Worm (Caenorhabditis elegans) whole organism, L2 larva: Measurements from ENCODE around the gene M28.4.

ENCODE experiments used
- C34F6.9 ChIP-seq: fragments of 150-350 bp; optimal IDR thresholded peaks from 2 replicates; lab custom pipeline; 2014; ENCODE audit warnings: missing biosample characterization, missing genetic modification characterization
- R02D3.7 ChIP-seq: fragments of 150-350 bp; optimal IDR thresholded peaks from 2 replicates; lab custom pipeline; 2014; ENCODE audit warnings: missing biosample characterization, missing genetic modification characterization
- Y55F3AM.14 ChIP-seq: fragments of 200-800 bp; sonication (Bioruptor generic); optimal IDR thresholded peaks from 2 replicates; lab custom pipeline; 2018; ENCODE audit warnings: mild to moderate bottlenecking, missing genetic modification characterization, missing compliant biosample characterization
- ZK546.5 ChIP-seq: sonication (generic microtip); optimal IDR thresholded peaks from 2 replicates; lab custom pipeline; 2017; ENCODE audit warnings: missing biosample characterization, missing genetic modification characterization
- alr-1 ChIP-seq: fragments of 150-350 bp; optimal IDR thresholded peaks from 2 replicates; lab custom pipeline; 2014; ENCODE audit warnings: missing biosample characterization, missing genetic modification characterization
- aly-2 ChIP-seq: fragments of 150-350 bp; optimal IDR thresholded peaks from 2 replicates; lab custom pipeline; 2014; ENCODE audit warnings: missing biosample characterization, missing genetic modification characterization
- ama-1 ChIP-seq: fragments of 150-350 bp; optimal IDR thresholded peaks from 2 replicates; lab custom pipeline; 2018; ENCODE audit warnings: inconsistent platforms
- ceh-16 ChIP-seq: fragments of 150-350 bp; optimal IDR thresholded peaks from 2 replicates; lab custom pipeline; 2014; ENCODE audit warnings: missing biosample characterization, missing genetic modification characterization
- ceh-82 ChIP-seq: fragments of 150-350 bp; optimal IDR thresholded peaks from 2 replicates; lab custom pipeline; 2014; ENCODE audit warnings: missing biosample characterization, missing genetic modification characterization
- crh-2 ChIP-seq: sonication (generic microtip); optimal IDR thresholded peaks from 2 replicates; lab custom pipeline; 2017; ENCODE audit warnings: missing biosample characterization, missing genetic modification characterization
- egl-27 ChIP-seq: sonication (generic microtip); optimal IDR thresholded peaks from 3 replicates; lab custom pipeline; 2017; ENCODE audit warnings: missing biosample characterization, missing genetic modification reagents, missing genetic modification characterization
- elt-1 ChIP-seq: fragments of 150-350 bp; optimal IDR thresholded peaks from 2 replicates; lab custom pipeline; 2014; ENCODE audit warnings: missing biosample characterization, missing genetic modification characterization
- elt-3 ChIP-seq: sonication (generic microtip); optimal IDR thresholded peaks from 2 replicates; lab custom pipeline; 2017; ENCODE audit warnings: missing biosample characterization, missing genetic modification characterization
- fos-1 ChIP-seq: fragments of 150-350 bp; optimal IDR thresholded peaks from 2 replicates; lab custom pipeline; 2014; ENCODE audit warnings: missing biosample characterization, missing genetic modification characterization
- gmeb-1 ChIP-seq: fragments of 150-350 bp; optimal IDR thresholded peaks from 2 replicates; lab custom pipeline; 2014; ENCODE audit warnings: missing biosample characterization, missing genetic modification characterization
- lin-11 ChIP-seq: fragments of 150-350 bp; sonication (generic microtip); optimal IDR thresholded peaks from 2 replicates; lab custom pipeline; 2014; ENCODE audit warnings: missing biosample characterization, missing genetic modification characterization, inconsistent platforms, mixed read lengths
- lin-13 ChIP-seq: fragments of 150-350 bp; optimal IDR thresholded peaks from 2 replicates; lab custom pipeline; 2014; ENCODE audit warnings: missing biosample characterization, missing genetic modification reagents, missing genetic modification characterization
- lin-39 ChIP-seq: fragments of 150-350 bp; optimal IDR thresholded peaks from 2 replicates; lab custom pipeline; 2014; ENCODE audit warnings: missing biosample characterization, missing genetic modification reagents, missing genetic modification characterization
- lsy-2 ChIP-seq, 2 experiments: fragments of 150-350 bp in 1 of 2; sonication (generic microtip) in 1 of 2; optimal IDR thresholded peaks; 2 replicates each; lab custom pipeline; 2014 to 2017; ENCODE audit warnings: missing biosample characterization in 2 of 2, missing genetic modification characterization in 2 of 2
- mab-5 ChIP-seq: fragments of 150-350 bp; optimal IDR thresholded peaks from 2 replicates; lab custom pipeline; 2014; ENCODE audit warnings: missing biosample characterization, missing genetic modification characterization
- mbf-1 ChIP-seq: sonication (generic microtip); optimal IDR thresholded peaks from 2 replicates; lab custom pipeline; 2017; ENCODE audit warnings: missing biosample characterization, missing genetic modification characterization
- mdl-1 ChIP-seq, 2 experiments: fragments of 150-350 bp in 1 of 2; sonication (generic microtip) in 1 of 2; optimal IDR thresholded peaks; 2 replicates each; lab custom pipeline; 2017; ENCODE audit warnings: missing biosample characterization in 2 of 2, missing genetic modification characterization in 2 of 2
- nhr-10 ChIP-seq: sonication (generic microtip); optimal IDR thresholded peaks from 2 replicates; lab custom pipeline; 2017; ENCODE audit warnings: missing biosample characterization, missing genetic modification characterization
- nhr-12 ChIP-seq: fragments of 150-350 bp; optimal IDR thresholded peaks from 2 replicates; lab custom pipeline; 2014; ENCODE audit warnings: missing biosample characterization, missing genetic modification characterization
- nhr-129 ChIP-seq: fragments of 150-350 bp; optimal IDR thresholded peaks from 2 replicates; lab custom pipeline; 2014; ENCODE audit warnings: missing biosample characterization, missing genetic modification characterization
- nhr-21 ChIP-seq: fragments of 150-350 bp; optimal IDR thresholded peaks from 2 replicates; lab custom pipeline; 2014; ENCODE audit warnings: missing biosample characterization, missing genetic modification characterization
- nhr-23 ChIP-seq: fragments of 150-350 bp; optimal IDR thresholded peaks from 2 replicates; lab custom pipeline; 2014; ENCODE audit warnings: missing biosample characterization, missing genetic modification reagents, missing genetic modification characterization
- nhr-237 ChIP-seq: fragments of 150-350 bp; optimal IDR thresholded peaks from 2 replicates; lab custom pipeline; 2014; ENCODE audit warnings: missing biosample characterization, missing genetic modification characterization
- nhr-25 ChIP-seq: fragments of 150-350 bp; sonication (generic microtip); optimal IDR thresholded peaks from 3 replicates; lab custom pipeline; 2014; ENCODE audit warnings: missing biosample characterization, missing genetic modification characterization
- nhr-6 ChIP-seq: fragments of 150-350 bp; optimal IDR thresholded peaks from 2 replicates; lab custom pipeline; 2014; ENCODE audit warnings: missing biosample characterization, missing genetic modification characterization
- nhr-77 ChIP-seq: fragments of 150-350 bp; optimal IDR thresholded peaks from 2 replicates; lab custom pipeline; 2014; ENCODE audit warnings: missing biosample characterization, missing genetic modification characterization
- peb-1 ChIP-seq: fragments of 150-350 bp; optimal IDR thresholded peaks from 2 replicates; lab custom pipeline; 2014; ENCODE audit warnings: missing biosample characterization, missing genetic modification characterization
- sem-4 ChIP-seq: fragments of 150-350 bp; optimal IDR thresholded peaks from 2 replicates; lab custom pipeline; 2014; ENCODE audit warnings: missing biosample characterization, missing genetic modification reagents, missing genetic modification characterization
- skn-1 ChIP-seq: sonication (generic microtip); optimal IDR thresholded peaks from 2 replicates; lab custom pipeline; 2017; ENCODE audit warnings: missing biosample characterization, missing genetic modification characterization
- sma-3 ChIP-seq: sonication (generic microtip); optimal IDR thresholded peaks from 2 replicates; lab custom pipeline; 2016; ENCODE audit warnings: missing genetic modification reagents, missing genetic modification characterization, missing compliant biosample characterization
- sma-9 ChIP-seq, 2 experiments: fragments of 150-350 bp in 1 of 2; sonication (generic microtip) in 1 of 2; optimal IDR thresholded peaks; 2 replicates each; lab custom pipeline; 2014 to 2016; ENCODE audit warnings: missing genetic modification characterization in 2 of 2, mild to moderate bottlenecking in 1 of 2, missing biosample characterization in 1 of 2, missing compliant biosample characterization in 1 of 2, missing genetic modification reagents in 1 of 2, moderate library complexity in 1 of 2
- snpc-4 ChIP-seq: fragments of 150-350 bp; optimal IDR thresholded peaks from 2 replicates; lab custom pipeline; 2014; ENCODE audit warnings: missing biosample characterization, missing genetic modification characterization
- unc-39 ChIP-seq: fragments of 150-350 bp; optimal IDR thresholded peaks from 2 replicates; lab custom pipeline; 2014; ENCODE audit warnings: missing biosample characterization, missing genetic modification characterization
- unc-55 ChIP-seq: fragments of 150-350 bp; sonication (generic microtip); optimal IDR thresholded peaks from 3 replicates; lab custom pipeline; 2014; ENCODE audit warnings: missing biosample characterization, missing genetic modification reagents, missing genetic modification characterization
- unc-62 ChIP-seq: fragments of 150-350 bp; optimal IDR thresholded peaks from 2 replicates; lab custom pipeline; 2014; ENCODE audit warnings: missing biosample characterization, missing genetic modification reagents, missing genetic modification characterization
- zag-1 ChIP-seq: fragments of 150-350 bp; optimal IDR thresholded peaks from 2 replicates; lab custom pipeline; 2014; ENCODE audit warnings: missing biosample characterization, missing genetic modification characterization
- ztf-11 ChIP-seq: sonication (generic microtip); optimal IDR thresholded peaks from 2 replicates; lab custom pipeline; 2017; ENCODE audit warnings: missing biosample characterization, missing genetic modification characterization

M28.4 gene

DNA sequence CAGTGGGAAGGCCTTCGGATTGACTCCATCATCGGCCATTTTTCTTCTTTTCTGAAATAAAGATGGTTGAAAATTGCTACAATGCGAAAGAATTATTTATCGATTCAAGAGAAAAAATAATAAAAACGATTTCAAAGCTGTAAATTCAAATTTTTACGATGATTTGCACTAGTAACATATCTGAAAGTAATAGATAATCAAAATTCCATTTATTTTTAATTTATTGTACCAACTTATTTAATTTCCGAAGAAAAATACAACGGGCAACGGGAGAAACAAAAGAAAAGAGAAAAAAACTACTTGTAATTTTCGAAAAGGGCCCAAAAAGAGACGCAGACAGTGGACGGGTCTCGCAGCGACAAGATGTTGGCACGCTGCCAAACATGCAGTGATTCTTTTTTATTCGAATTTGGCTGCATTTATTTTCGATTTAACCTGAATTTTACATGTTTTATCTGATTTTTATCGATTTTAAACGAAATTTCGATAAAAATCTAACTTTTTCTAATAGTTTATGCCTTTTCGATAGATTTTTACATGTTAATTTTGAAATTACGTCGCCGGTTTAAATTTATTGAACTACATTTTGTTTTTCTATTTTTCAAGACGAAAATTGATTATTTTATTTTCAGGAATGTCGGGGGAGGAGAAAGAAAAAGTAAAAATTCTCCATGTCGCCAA is 15.2 kb downstream of the M28.4 start, which contains the start of the genes snu-13 and rsp-7 (continued):
- TF ChIP-seq skn-1 (no peak), sem-4 (tag; lab: Kevin White, UChicago) (peak; percentile 62), nhr-77 (tag; lab: Kevin White, UChicago) (no peak), ztf-11 (no peak), fos-1 (peak; percentile 34), nhr-6 (no peak), nhr-21 (tag; lab: Kevin White, UChicago) (peak; percentile 51), aly-2 (no peak), unc-39 (tag; lab: Kevin White, UChicago) (no peak), peb-1 (no peak), lin-13 (GFP tag; lab: Kevin White, UChicago) (peak; percentile 71), nhr-129 (tag; lab: Kevin White, UChicago) (peak; percentile 51), lsy-2 (tag; optimal IDR thresholded peaks at IDR 0.05; lab: Kevin White, UChicago) (peak; percentile 58 to 91), mbf-1 (no peak), unc-55 (GFP tag; lab: Kevin White, UChicago) (peak; percentile 90), crh-2 (tag; lab: Kevin White, UChicago) (peak; percentile 87), elt-1 (no peak), C34F6.9 (tag; lab: Kevin White, UChicago) (peak; percentile 87), sma-3 (GFP tag; lab: Kevin White, UChicago) (peak; percentile 69), egl-27 (no peak), ceh-16 (no peak), nhr-25 (tag; lab: Kevin White, UChicago) (peak; percentile 75), alr-1 (tag; lab: Kevin White, UChicago) (no peak), mab-5 (tag; lab: Kevin White, UChicago) (no peak), nhr-23 (no peak), mdl-1 (tag; optimal IDR thresholded peaks at IDR 0.05; lab: Kevin White, UChicago) (no peak), unc-62 (GFP tag; lab: Kevin White, UChicago) (no peak)

DNA sequence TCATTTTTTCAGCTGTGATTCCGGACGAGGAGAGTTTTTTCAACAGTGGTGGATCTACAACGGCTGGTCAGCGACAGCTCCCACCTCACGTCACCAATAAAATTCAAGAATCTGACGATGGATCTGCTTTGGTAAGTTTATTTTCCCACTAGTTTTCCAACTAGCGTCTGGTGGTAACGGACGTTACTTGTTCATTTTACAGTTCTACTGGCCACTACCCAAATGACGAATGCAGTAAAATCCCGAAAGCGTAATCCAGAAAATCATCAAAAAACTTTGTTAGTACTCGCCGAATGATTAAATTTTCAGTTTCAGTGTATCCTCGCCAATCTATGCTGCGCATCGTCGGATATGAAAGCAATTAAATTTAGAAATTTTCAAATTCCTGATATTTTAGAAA is 16.1 kb downstream of the M28.4 start:
- TF ChIP-seq unc-62 (GFP tag; lab: Kevin White, UChicago) = no peak
- TF ChIP-seq ceh-82 (tag; lab: Kevin White, UChicago) = no peak
- no peak for TF ChIP-seq ZK546.5 (tag; lab: Kevin White, UChicago)
- TF ChIP-seq nhr-10 (tag; lab: Kevin White, UChicago) = no peak
- TF ChIP-seq elt-3 (tag; lab: Kevin White, UChicago) = no peak
- no peak for TF ChIP-seq sma-9 (GFP tag; optimal IDR thresholded peaks at IDR 0.05; lab: Kevin White, UChicago)
- no peak for TF ChIP-seq sma-9 (tag; optimal IDR thresholded peaks at IDR 0.05; lab: Kevin White, UChicago)
- TF ChIP-seq nhr-21 (tag; lab: Kevin White, UChicago) = no peak
- no peak for TF ChIP-seq snpc-4 (tag; lab: Kevin White, UChicago)
- no peak for TF ChIP-seq R02D3.7 (tag; lab: Kevin White, UChicago)
- TF ChIP-seq nhr-129 (tag; lab: Kevin White, UChicago) = no peak
- TF ChIP-seq lin-13 (GFP tag; lab: Kevin White, UChicago) = no peak
- TF ChIP-seq skn-1 = no peak
- TF ChIP-seq zag-1 (tag; lab: Kevin White, UChicago) = no peak
- TF ChIP-seq lin-11 = no peak
- no peak for TF ChIP-seq gmeb-1 (tag; lab: Kevin White, UChicago)
- no peak for TF ChIP-seq mbf-1
- TF ChIP-seq nhr-237 (tag; lab: Kevin White, UChicago) = no peak

DNA sequence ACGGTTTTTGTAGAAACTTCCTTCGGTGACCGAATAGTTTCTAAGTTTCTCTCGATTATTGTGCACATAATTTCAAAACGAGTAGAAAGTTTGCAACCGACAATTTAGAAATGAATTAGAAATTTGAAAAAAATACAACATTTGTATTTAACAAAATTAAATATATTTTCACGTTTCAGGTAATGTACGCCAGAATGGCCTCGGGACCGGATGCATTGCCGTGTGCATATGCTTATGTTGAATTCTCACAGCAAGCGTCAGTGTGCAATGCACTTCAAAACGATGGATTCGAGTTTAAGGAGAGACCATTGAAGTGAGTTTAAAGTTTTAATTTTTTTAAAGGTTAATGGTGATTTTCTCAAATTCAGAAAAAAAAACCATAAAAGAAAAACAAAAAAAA is 17.4 kb downstream of the M28.4 start, which contains the start of gene marc-2:
Gene marc-2 (minus strand): TSS at position 101 of the 400 bp plus-strand sequence.
- TF ChIP-seq lin-13 (GFP tag; lab: Kevin White, UChicago) (no peak), Y55F3AM.14 (GFP tag; lab: Kevin White, UChicago) (no peak), unc-39 (tag; lab: Kevin White, UChicago) (no peak), mbf-1 (no peak), gmeb-1 (tag; lab: Kevin White, UChicago) (no peak), ama-1 (lab: Kevin White, UChicago) (no peak), lin-11 (no peak), ZK546.5 (tag; lab: Kevin White, UChicago) (no peak), nhr-237 (tag; lab: Kevin White, UChicago) (no peak), nhr-10 (tag; lab: Kevin White, UChicago) (no peak), mab-5 (tag; lab: Kevin White, UChicago) (no peak), lin-39 (tag; lab: Kevin White, UChicago) (no peak), sem-4 (tag; lab: Kevin White, UChicago) (no peak), ztf-11 (no peak), nhr-129 (tag; lab: Kevin White, UChicago) (no peak), egl-27 (no peak), nhr-12 (tag; lab: Kevin White, UChicago) (no peak), sma-9 (GFP tag; optimal IDR thresholded peaks at IDR 0.05; lab: Kevin White, UChicago) (no peak), sma-9 (tag; optimal IDR thresholded peaks at IDR 0.05; lab: Kevin White, UChicago) (no peak), sma-3 (GFP tag; lab: Kevin White, UChicago) (no peak)
